Fruit fly (Drosophila melanogaster): ENCODE results near the gene CG34284.

DNA sequence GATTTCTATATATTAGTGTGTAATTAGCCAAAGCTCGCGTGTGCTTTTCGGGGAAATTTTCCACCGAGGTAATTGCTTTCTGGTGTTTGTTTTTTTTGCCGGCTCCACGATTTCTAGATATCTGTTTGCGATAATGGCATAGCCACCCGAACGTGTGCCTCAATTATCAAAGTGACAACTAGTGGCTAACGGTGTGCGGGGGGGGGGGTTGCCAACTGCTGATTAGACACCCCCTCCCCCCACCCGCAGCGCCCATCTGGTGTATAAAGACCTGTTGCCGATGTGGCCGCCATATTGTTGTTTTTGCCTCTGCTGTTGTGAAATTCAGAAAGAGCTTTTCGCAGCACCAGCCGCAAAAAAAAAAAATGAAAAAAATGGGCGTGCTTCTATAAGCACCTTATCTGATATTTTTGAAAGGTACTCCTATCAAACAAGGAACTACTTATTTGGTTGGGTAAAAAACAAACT is 16.2 kb upstream of the CG34284 start:
- TF ChIP-seq psq (optimal IDR thresholded peaks at IDR 0.05) (no peak), h (optimal IDR thresholded peaks at IDR 0.05) (no peak), ttk (optimal IDR thresholded peaks at IDR 0.05) (no peak), Sin3A (optimal IDR thresholded peaks at IDR 0.05) (no peak)

Measured in Kc167 (cell line).